Worm (Caenorhabditis elegans) whole organism, L1 larva: ENCODE results near the gene rfp-1.

Source experiments
- C04F5.9 ChIP-seq: sonication (generic microtip); optimal IDR thresholded peaks from 2 replicates; lab custom pipeline; 2016; ENCODE audit warnings: missing genetic modification characterization, missing compliant biosample characterization
- C16A3.4 ChIP-seq: fragments of 150-350 bp; optimal IDR thresholded peaks from 2 replicates; lab custom pipeline; 2014; ENCODE audit warnings: missing biosample characterization, missing genetic modification characterization
- F16B12.6 ChIP-seq: fragments of 150-350 bp; optimal IDR thresholded peaks from 2 replicates; lab custom pipeline; 2014; ENCODE audit warnings: missing biosample characterization, missing genetic modification characterization
- Y116A8C.19 ChIP-seq: sonication (generic microtip); optimal IDR thresholded peaks from 2 replicates; lab custom pipeline; 2016; ENCODE audit warnings: missing compliant biosample characterization, missing genetic modification characterization, borderline replicate concordance
- alr-1 ChIP-seq: fragments of 200-800 bp; sonication (Bioruptor generic); optimal IDR thresholded peaks from 2 replicates; lab custom pipeline; 2018; ENCODE audit warnings: borderline replicate concordance, mild to moderate bottlenecking, missing genetic modification characterization, missing compliant biosample characterization
- aly-2 ChIP-seq: fragments of 150-350 bp; optimal IDR thresholded peaks from 2 replicates; lab custom pipeline; 2014; ENCODE audit warnings: missing biosample characterization, missing genetic modification characterization
- ama-1 ChIP-seq: fragments of 150-350 bp; optimal IDR thresholded peaks from 2 replicates; lab custom pipeline; 2014
- blmp-1 ChIP-seq: fragments of 150-350 bp; optimal IDR thresholded peaks from 2 replicates; lab custom pipeline; 2014; ENCODE audit warnings: missing biosample characterization, missing genetic modification characterization
- ceh-63 ChIP-seq: fragments of 200-800 bp; sonication (Bioruptor generic); optimal IDR thresholded peaks from 2 replicates; lab custom pipeline; 2018; ENCODE audit warnings: mild to moderate bottlenecking, missing genetic modification characterization, missing compliant biosample characterization
- ceh-8 ChIP-seq: fragments of 200-800 bp; sonication (Bioruptor generic); optimal IDR thresholded peaks from 2 replicates; lab custom pipeline; 2018; ENCODE audit warnings: mild to moderate bottlenecking, missing genetic modification characterization, moderate library complexity, missing compliant biosample characterization
- ceh-82 ChIP-seq, 3 experiments: fragments of 150-350 bp in 1 of 3; sonication (generic microtip) in 2 of 3; optimal IDR thresholded peaks; 2 replicates each; lab custom pipeline; 2014 to 2017; ENCODE audit warnings: missing biosample characterization in 3 of 3, missing genetic modification characterization in 3 of 3
- dpl-1 ChIP-seq, 3 experiments: fragments of 150-350 bp in 2 of 3; sonication (generic microtip) in 1 of 3; optimal IDR thresholded peaks; 2 replicates each; lab custom pipeline; 2014 to 2017; ENCODE audit warnings: missing biosample characterization in 3 of 3, missing genetic modification characterization in 3 of 3, missing genetic modification reagents in 3 of 3
- dsc-1 ChIP-seq: sonication (generic microtip); optimal IDR thresholded peaks from 2 replicates; lab custom pipeline; 2016; ENCODE audit warnings: mild to moderate bottlenecking, missing genetic modification characterization, missing compliant biosample characterization
- efl-1 ChIP-seq, 4 experiments: fragments of 150-350 bp; optimal IDR thresholded peaks in 3 of 4; peaks in 1 of 4; 1 replicate in 1 of 4; 2 replicates in 3 of 4; lab custom pipeline; 2014; ENCODE audit warnings: missing biosample characterization in 2 of 4, missing genetic modification characterization in 2 of 4, missing genetic modification reagents in 2 of 4
- egl-13 ChIP-seq: sonication (generic microtip); optimal IDR thresholded peaks from 2 replicates; lab custom pipeline; 2016; ENCODE audit warnings: missing genotype, missing genetic modification reagents, missing genetic modification characterization, missing compliant biosample characterization
- egl-27 ChIP-seq, 2 experiments: fragments of 150-350 bp in 1 of 2; sonication (generic microtip); optimal IDR thresholded peaks; 3 replicates each; lab custom pipeline; 2017 to 2018; ENCODE audit warnings: missing biosample characterization in 2 of 2, missing genetic modification characterization in 2 of 2, missing genetic modification reagents in 2 of 2
- elt-2 ChIP-seq: sonication (generic microtip); optimal IDR thresholded peaks from 2 replicates; lab custom pipeline; 2016; ENCODE audit warnings: missing genetic modification characterization, mild to moderate bottlenecking, inconsistent platforms, missing compliant biosample characterization, missing genetic modification reagents
- elt-3 ChIP-seq, 6 experiments: fragments of 150-350 bp in 1 of 6; sonication (generic microtip); optimal IDR thresholded peaks; 2 replicates each; lab custom pipeline; 2017 to 2018; ENCODE audit warnings: missing biosample characterization in 6 of 6, missing genetic modification characterization in 6 of 6, inconsistent platforms in 1 of 6
- fkh-10 ChIP-seq: sonication (generic microtip); optimal IDR thresholded peaks from 2 replicates; lab custom pipeline; 2017; ENCODE audit warnings: missing biosample characterization, missing genetic modification reagents, missing genetic modification characterization
- fkh-4 ChIP-seq: sonication (generic microtip); optimal IDR thresholded peaks from 2 replicates; lab custom pipeline; 2016; ENCODE audit warnings: missing compliant biosample characterization, missing genetic modification characterization, borderline replicate concordance
- fkh-8 ChIP-seq: sonication (generic microtip); optimal IDR thresholded peaks from 2 replicates; lab custom pipeline; 2016; ENCODE audit warnings: mild to moderate bottlenecking, missing genetic modification characterization, missing compliant biosample characterization
- fos-1 ChIP-seq: fragments of 150-350 bp; optimal IDR thresholded peaks from 2 replicates; lab custom pipeline; 2014; ENCODE audit warnings: missing biosample characterization, missing genetic modification characterization
- hlh-17 ChIP-seq: fragments of 200-800 bp; sonication (Bioruptor generic); optimal IDR thresholded peaks from 2 replicates; lab custom pipeline; 2018; ENCODE audit warnings: missing genetic modification characterization, mild to moderate bottlenecking, missing compliant biosample characterization, moderate library complexity, borderline replicate concordance
- hlh-4 ChIP-seq: sonication (generic microtip); optimal IDR thresholded peaks from 2 replicates; lab custom pipeline; 2016; ENCODE audit warnings: mild to moderate bottlenecking, missing genetic modification characterization, missing compliant biosample characterization
- irx-1 ChIP-seq: sonication (generic microtip); optimal IDR thresholded peaks from 2 replicates; lab custom pipeline; 2016; ENCODE audit warnings: missing genetic modification characterization, missing compliant biosample characterization
- jun-1 ChIP-seq: fragments of 150-350 bp; optimal IDR thresholded peaks from 2 replicates; lab custom pipeline; 2014; ENCODE audit warnings: missing biosample characterization, missing genetic modification reagents, missing genetic modification characterization
- lin-13 ChIP-seq: fragments of 150-350 bp; optimal IDR thresholded peaks from 2 replicates; lab custom pipeline; 2014; ENCODE audit warnings: missing biosample characterization, missing genetic modification reagents, missing genetic modification characterization
- lin-14 ChIP-seq: fragments of 200-800 bp; sonication (Bioruptor generic); optimal IDR thresholded peaks from 2 replicates; lab custom pipeline; 2018; ENCODE audit warnings: mild to moderate bottlenecking, missing genetic modification characterization, moderate library complexity, missing compliant biosample characterization
- lin-15B ChIP-seq: fragments of 150-350 bp; sonication (generic microtip); optimal IDR thresholded peaks from 3 replicates; lab custom pipeline; 2014; ENCODE audit warnings: missing biosample characterization, missing genetic modification characterization
- lin-35 ChIP-seq, 2 experiments: fragments of 150-350 bp; optimal IDR thresholded peaks; 2 replicates each; lab custom pipeline; 2014; ENCODE audit warnings: missing biosample characterization in 2 of 2, missing genetic modification characterization in 2 of 2, missing genetic modification reagents in 2 of 2
- lin-39 ChIP-seq: fragments of 150-350 bp; optimal IDR thresholded peaks from 2 replicates; lab custom pipeline; 2014; ENCODE audit warnings: missing biosample characterization, missing genetic modification reagents, missing genetic modification characterization
- mef-2 ChIP-seq: fragments of 150-350 bp; optimal IDR thresholded peaks from 2 replicates; lab custom pipeline; 2014; ENCODE audit warnings: missing biosample characterization, missing genetic modification characterization
- nhr-11 ChIP-seq: fragments of 150-350 bp; optimal IDR thresholded peaks from 2 replicates; lab custom pipeline; 2014; ENCODE audit warnings: missing biosample characterization, missing genetic modification characterization
- nhr-12 ChIP-seq: sonication (generic microtip); optimal IDR thresholded peaks from 2 replicates; lab custom pipeline; 2017; ENCODE audit warnings: missing biosample characterization, missing genetic modification characterization
- nhr-237 ChIP-seq: fragments of 150-350 bp; optimal IDR thresholded peaks from 2 replicates; lab custom pipeline; 2014; ENCODE audit warnings: missing biosample characterization, missing genetic modification characterization
- nhr-28 ChIP-seq: fragments of 150-350 bp; optimal IDR thresholded peaks from 2 replicates; lab custom pipeline; 2014; ENCODE audit warnings: missing biosample characterization, missing genetic modification characterization
- nhr-47 ChIP-seq: sonication (generic microtip); optimal IDR thresholded peaks from 2 replicates; lab custom pipeline; 2016; ENCODE audit warnings: mild to moderate bottlenecking, missing genetic modification characterization, moderate library complexity, missing compliant biosample characterization
- nhr-71 ChIP-seq: sonication (generic microtip); optimal IDR thresholded peaks from 2 replicates; lab custom pipeline; 2016; ENCODE audit warnings: mild to moderate bottlenecking, missing genetic modification characterization, moderate library complexity, missing compliant biosample characterization
- nhr-84 ChIP-seq: sonication (generic microtip); optimal IDR thresholded peaks from 2 replicates; lab custom pipeline; 2017; ENCODE audit warnings: missing biosample characterization, missing genetic modification characterization
- nhr-85 ChIP-seq: sonication (generic microtip); peaks from one replicate; lab custom pipeline; 2016; ENCODE audit warnings: missing genetic modification characterization, inconsistent platforms, missing compliant biosample characterization
- nhr-90 ChIP-seq: sonication (generic microtip); optimal IDR thresholded peaks from 2 replicates; lab custom pipeline; 2016; ENCODE audit warnings: mild to moderate bottlenecking, missing genetic modification characterization, missing compliant biosample characterization; ENCODE audit not compliant: poor library complexity
- pag-3 ChIP-seq: sonication (generic microtip); optimal IDR thresholded peaks from 2 replicates; lab custom pipeline; 2017; ENCODE audit warnings: missing genetic modification characterization, mild to moderate bottlenecking, missing compliant biosample characterization, antibody characterized with exemption, borderline replicate concordance; ENCODE audit not compliant: insufficient read depth
- pqm-1 ChIP-seq: sonication (generic microtip); optimal IDR thresholded peaks from 3 replicates; lab custom pipeline; 2017; ENCODE audit warnings: missing biosample characterization, missing genetic modification characterization
- rnt-1 ChIP-seq: sonication (generic microtip); optimal IDR thresholded peaks from 2 replicates; lab custom pipeline; 2016; ENCODE audit warnings: mild to moderate bottlenecking, missing genetic modification characterization, moderate library complexity, missing compliant biosample characterization
- skn-1 ChIP-seq: fragments of 150-350 bp; optimal IDR thresholded peaks from 2 replicates; lab custom pipeline; 2014; ENCODE audit warnings: missing biosample characterization, missing genetic modification characterization
- sox-4 ChIP-seq: sonication (generic microtip); optimal IDR thresholded peaks from 2 replicates; lab custom pipeline; 2016; ENCODE audit warnings: missing genetic modification characterization, missing compliant biosample characterization
- sptf-1 ChIP-seq: fragments of 150-350 bp; optimal IDR thresholded peaks from 2 replicates; lab custom pipeline; 2014; ENCODE audit warnings: missing biosample characterization, missing genetic modification characterization
- tbx-2 ChIP-seq: sonication (generic microtip); optimal IDR thresholded peaks from 2 replicates; lab custom pipeline; 2016; ENCODE audit warnings: missing genetic modification characterization, missing compliant biosample characterization
- unc-130 ChIP-seq: fragments of 150-350 bp; optimal IDR thresholded peaks from 2 replicates; lab custom pipeline; 2017; ENCODE audit warnings: missing biosample characterization, missing genetic modification characterization, inconsistent platforms
- unc-30 ChIP-seq: sonication (generic microtip); optimal IDR thresholded peaks from 2 replicates; lab custom pipeline; 2017; ENCODE audit warnings: missing biosample characterization, missing genetic modification characterization
- xbp-1 ChIP-seq: sonication (generic microtip); optimal IDR thresholded peaks from 2 replicates; lab custom pipeline; 2016; ENCODE audit warnings: missing genetic modification characterization, missing compliant biosample characterization
- ztf-11 ChIP-seq, 2 experiments: sonication (generic microtip); optimal IDR thresholded peaks; 2 replicates each; lab custom pipeline; 2016 to 2017; ENCODE audit warnings: missing genetic modification characterization in 2 of 2, missing biosample characterization in 1 of 2, missing compliant biosample characterization in 1 of 2

rfp-1 gene

ce11 chrIII:8319100-8319499 is 39.3 kb upstream of the rfp-1 start, which contains the start of gene F10E9.11:
Gene F10E9.11, minus strand, starts transcription at chrIII:8319260.
- TF ChIP-seq C04F5.9 (peak; percentile 74), unc-30 (tag; lab: Kevin White, UChicago) (no peak), ama-1 (lab: Kevin White, UChicago) (peak; percentile 62), jun-1 (tag; lab: Kevin White, UChicago) (peak; percentile 76), nhr-12 (tag; lab: Kevin White, UChicago) (no peak), ceh-8 (GFP tag; lab: Kevin White, UChicago) (peak; percentile 45), nhr-28 (tag; lab: Kevin White, UChicago) (no peak), ztf-11 (tag; optimal IDR thresholded peaks at IDR 0.05; lab: Kevin White, UChicago) (peak in 1 of 2 experiments; percentile 91), rnt-1 (tag; lab: Kevin White, UChicago) (peak; percentile 98), dsc-1 (peak; percentile 92), nhr-47 (tag; lab: Kevin White, UChicago) (peak; percentile 94), skn-1 (tag; lab: Kevin White, UChicago) (peak; percentile 76), nhr-237 (tag; lab: Kevin White, UChicago) (peak; percentile 2), pqm-1 (tag; lab: Kevin White, UChicago) (no peak), fkh-10 (peak; percentile 26), efl-1 (optimal IDR thresholded peaks at IDR 0.05; lab: Kevin White, UChicago) (peak; percentile 97 to 99), efl-1 (GFP tag; optimal IDR thresholded peaks at IDR 0.05 in 1 of 2; lab: Kevin White, UChicago) (peak; percentile 96 to 99), aly-2 (no peak), ceh-63 (no peak), hlh-4 (tag; lab: Kevin White, UChicago) (no peak), lin-35 (GFP tag; optimal IDR thresholded peaks at IDR 0.05; lab: Kevin White, UChicago) (peak; percentile 98), lin-39 (tag; lab: Kevin White, UChicago) (peak; percentile 49), fkh-8 (peak; percentile 86), pag-3 (tag; lab: Kevin White, UChicago) (no peak), dpl-1 (GFP tag; optimal IDR thresholded peaks at IDR 0.05; lab: Kevin White, UChicago) (peak; percentile 96), lin-14 (GFP tag; lab: Kevin White, UChicago) (peak; percentile 85), hlh-17 (GFP tag; lab: Kevin White, UChicago) (no peak), ceh-82 (tag; optimal IDR thresholded peaks at IDR 0.05; lab: Kevin White, UChicago) (peak; percentile 71 to 77 (median 74)), nhr-71 (tag; lab: Kevin White, UChicago) (peak; percentile 93), sox-4 (peak; percentile 91), nhr-85 (tag; lab: Kevin White, UChicago) (peak; percentile 96), nhr-90 (peak; percentile 93), unc-130 (tag; lab: Kevin White, UChicago) (peak; percentile 74), nhr-84 (tag; lab: Kevin White, UChicago) (no peak), Y116A8C.19 (tag; lab: Kevin White, UChicago) (peak; percentile 57), mef-2 (tag; lab: Kevin White, UChicago) (no peak), elt-3 (tag; optimal IDR thresholded peaks at IDR 0.05; lab: Kevin White, UChicago) (peak in 3 of 6 experiments; percentile 25 to 52 (median 28)), lin-13 (GFP tag; lab: Kevin White, UChicago) (peak; percentile 75), C16A3.4 (tag; lab: Kevin White, UChicago) (peak; percentile 81), fkh-4 (peak; percentile 96), sptf-1 (tag; lab: Kevin White, UChicago) (no peak), F16B12.6 (tag; lab: Kevin White, UChicago) (peak; percentile 67), blmp-1 (tag; lab: Kevin White, UChicago) (peak; percentile 69), egl-13 (tag; lab: Kevin White, UChicago) (peak; percentile 82), irx-1 (peak; percentile 91), lin-15B (no peak), alr-1 (tag; lab: Kevin White, UChicago) (no peak), elt-2 (peak; percentile 9), egl-27 (tag; optimal IDR thresholded peaks at IDR 0.05; lab: Kevin White, UChicago) (no peak), fos-1 (tag; lab: Kevin White, UChicago) (peak; percentile 30), tbx-2 (tag; lab: Kevin White, UChicago) (peak; percentile 92), nhr-11 (tag; lab: Kevin White, UChicago) (no peak), xbp-1 (tag; lab: Kevin White, UChicago) (peak; percentile 85)
